Worm (Caenorhabditis elegans) whole organism, late embryonic: Measurements from ENCODE around the gene mpst-1.

Source experiments
- F13H6.1 ChIP-seq: sonication (generic microtip); optimal IDR thresholded peaks from 2 replicates; lab custom pipeline; 2016; ENCODE audit warnings: missing genetic modification characterization, missing compliant biosample characterization
- ceh-2 ChIP-seq: sonication (generic microtip); optimal IDR thresholded peaks from 2 replicates; lab custom pipeline; 2016; ENCODE audit warnings: missing genotype, missing genetic modification characterization, missing compliant biosample characterization
- ceh-22 ChIP-seq: sonication (generic microtip); optimal IDR thresholded peaks from 2 replicates; lab custom pipeline; 2017; ENCODE audit warnings: missing biosample characterization, missing genetic modification characterization
- ceh-9 ChIP-seq: sonication (generic microtip); optimal IDR thresholded peaks from 2 replicates; lab custom pipeline; 2016; ENCODE audit warnings: mild to moderate bottlenecking, missing genetic modification characterization, inconsistent platforms, missing compliant biosample characterization
- dmd-4 ChIP-seq: sonication (generic microtip); optimal IDR thresholded peaks from 2 replicates; lab custom pipeline; 2016; ENCODE audit warnings: borderline replicate concordance, missing genetic modification characterization, missing compliant biosample characterization
- dve-1 ChIP-seq: sonication (generic microtip); optimal IDR thresholded peaks from 2 replicates; lab custom pipeline; 2017; ENCODE audit warnings: antibody characterized with exemption, mild to moderate bottlenecking, missing genetic modification characterization, missing compliant biosample characterization
- ets-4 ChIP-seq: sonication (generic microtip); optimal IDR thresholded peaks from 2 replicates; lab custom pipeline; 2016; ENCODE audit warnings: missing genetic modification characterization, missing compliant biosample characterization
- gmeb-2 ChIP-seq: sonication (generic microtip); optimal IDR thresholded peaks from 2 replicates; lab custom pipeline; 2016; ENCODE audit warnings: missing genetic modification characterization, inconsistent platforms, missing compliant biosample characterization
- hlh-30 ChIP-seq: sonication (generic microtip); optimal IDR thresholded peaks from 2 replicates; lab custom pipeline; 2017; ENCODE audit warnings: antibody characterized with exemption, missing genetic modification characterization, missing compliant biosample characterization; ENCODE audit not compliant: insufficient read depth
- nfya-1 ChIP-seq: sonication (generic microtip); optimal IDR thresholded peaks from 2 replicates; lab custom pipeline; 2017; ENCODE audit warnings: missing genetic modification characterization, mild to moderate bottlenecking, missing compliant biosample characterization, antibody characterized with exemption, moderate library complexity
- nhr-11 ChIP-seq: fragments of 150-350 bp; optimal IDR thresholded peaks from 2 replicates; lab custom pipeline; 2014; ENCODE audit warnings: missing biosample characterization, missing genetic modification characterization
- pha-4 ChIP-seq: fragments of 150-350 bp; optimal IDR thresholded peaks from 2 replicates; lab custom pipeline; 2018; ENCODE audit warnings: missing biosample characterization, missing genetic modification reagents, missing genetic modification characterization
- rnt-1 ChIP-seq: sonication (generic microtip); optimal IDR thresholded peaks from 2 replicates; lab custom pipeline; 2016; ENCODE audit warnings: missing genetic modification characterization, missing compliant biosample characterization
- unc-55 ChIP-seq: sonication (generic microtip); optimal IDR thresholded peaks from 2 replicates; lab custom pipeline; 2017; ENCODE audit warnings: missing biosample characterization, missing genetic modification reagents, missing genetic modification characterization

- TF ChIP-seq pha-4 (tag; lab: Kevin White, UChicago) (no peak), ceh-2 (tag; lab: Kevin White, UChicago) (no peak), ceh-9 (tag; lab: Kevin White, UChicago) (no peak), dve-1 (tag; lab: Kevin White, UChicago) (no peak), ceh-22 (tag; lab: Kevin White, UChicago) (no peak), dmd-4 (tag; lab: Kevin White, UChicago) (no peak), gmeb-2 (tag; lab: Kevin White, UChicago) (no peak), nhr-11 (tag; lab: Kevin White, UChicago) (no peak), rnt-1 (tag; lab: Kevin White, UChicago) (no peak), ets-4 (no peak), F13H6.1 (tag; lab: Kevin White, UChicago) (no peak), hlh-30 (tag; lab: Kevin White, UChicago) (no peak), unc-55 (no peak), nfya-1 (no peak)
Observed at ce11 chrV:11839220-11839619, 12.4 kb upstream of the mpst-1 start, which contains the start of gene idpb-5.
